Worm (Caenorhabditis elegans): ENCODE measurements around the gene T04B2.7.

- TF ChIP-seq K12H6.12 (tag; optimal IDR thresholded peaks at IDR 0.05): no peak
- no peak for TF ChIP-seq rcor-1 (GFP tag; IDR thresholded peaks at IDR 0.05)
- no peak for TF ChIP-seq ets-4 (GFP tag; optimal IDR thresholded peaks at IDR 0.05)
- no peak for TF ChIP-seq efl-1 (GFP tag; optimal IDR thresholded peaks at IDR 0.05)
- TF ChIP-seq snpc-4 (GFP tag; optimal IDR thresholded peaks at IDR 0.05): no peak
- no peak for TF ChIP-seq snpc-4 (tag; optimal IDR thresholded peaks at IDR 0.05)
- no peak for TF ChIP-seq egl-44 (GFP tag; IDR thresholded peaks at IDR 0.05)
- TF ChIP-seq unc-130 (GFP tag; optimal IDR thresholded peaks at IDR 0.05): no peak
- no peak for TF ChIP-seq nfya-1 (tag; optimal IDR thresholded peaks at IDR 0.05; ENCODE audit: borderline replicate concordance, insufficient read depth)
These were observed 5.0 kb downstream of the T04B2.7 start, which contains the start of gene T04B2.8 for ce11 chrIV:10051088-10051487.
